Fruit fly (Drosophila melanogaster) whole organism: ENCODE results near the gene plx.

Experiments
- CG8478 ChIP-seq: fragments of >200 bp; optimal IDR thresholded peaks from 2 replicates; lab custom pipeline; 2018; ENCODE audit warnings: inconsistent platforms
- pan ChIP-seq: fragments of >200 bp; optimal IDR thresholded peaks from 2 replicates; lab custom pipeline; 2017

- TF ChIP-seq pan (no peak), CG8478 (lab: Kevin White, UChicago) (no peak)
Observed at dm6 chr3R:5668928-5669739, 16.5 kb upstream of the plx start, which contains the start of the genes Xe7 and Atg17.
